Fruit fly (Drosophila melanogaster) whole organism, embryonic: Measurements from ENCODE around the gene CG32032.
A peak's percentile ranks its signal among the peaks of the same experiment; 100 is the strongest.

Source experiments
- Adf1 ChIP-seq: fragments of 200-800 bp; sonication (Bioruptor generic); IDR thresholded peaks from 2 replicates; pipeline ENCODE4 v1.3.6; 2022; ENCODE audit warnings: missing biosample characterization, missing genetic modification characterization
- Awh ChIP-seq: fragments of 200-800 bp; sonication (Bioruptor generic); IDR thresholded peaks from 2 replicates; pipeline ENCODE4, ENCODE4 v1.3.6; 2022; ENCODE audit warnings: missing biosample characterization, missing genetic modification characterization
- BtbVII ChIP-seq: fragments of 200-800 bp; sonication (Bioruptor generic); optimal IDR thresholded peaks from 3 replicates; lab custom pipeline; 2017; ENCODE audit warnings: missing biosample characterization, mild to moderate bottlenecking, missing genetic modification characterization
- C15 ChIP-seq: fragments of 200-800 bp; sonication (Bioruptor generic); IDR thresholded peaks from 3 replicates; pipeline ENCODE4 v1.3.6; 2022; ENCODE audit warnings: missing biosample characterization, missing genetic modification characterization
- CG1024 ChIP-seq: fragments of 200-800 bp; sonication (Bioruptor generic); IDR thresholded peaks from 2 replicates; pipeline ENCODE4 v1.3.6; 2022; ENCODE audit warnings: missing biosample characterization, missing genetic modification characterization
- CG11085 ChIP-seq: fragments of 200-800 bp; sonication (Bioruptor generic); IDR thresholded peaks from 2 replicates; pipeline ENCODE4 v1.3.6; 2022; ENCODE audit warnings: missing biosample characterization, missing genetic modification characterization
- CG16863 ChIP-seq: fragments of 200-800 bp; sonication (Bioruptor generic); optimal IDR thresholded peaks from 3 replicates; lab custom pipeline; 2016; ENCODE audit warnings: missing biosample characterization, missing genetic modification characterization
- CG17385 ChIP-seq: fragments of 200-800 bp; sonication (Bioruptor generic); optimal IDR thresholded peaks from 3 replicates; lab custom pipeline; 2018; ENCODE audit warnings: missing biosample characterization, mild to moderate bottlenecking, missing genetic modification characterization
- CG2202 ChIP-seq: fragments of 200-800 bp; sonication (Bioruptor generic); optimal IDR thresholded peaks from 2 replicates; lab custom pipeline; 2018; ENCODE audit warnings: missing biosample characterization, mild to moderate bottlenecking, missing genetic modification characterization
- CG2678 ChIP-seq: fragments of 200-800 bp; sonication (Bioruptor generic); optimal IDR thresholded peaks from 3 replicates; lab custom pipeline; 2019; ENCODE audit warnings: missing biosample characterization, mild to moderate bottlenecking, missing genetic modification characterization, moderate library complexity
- CG30431 ChIP-seq: fragments of 200-800 bp; sonication (Bioruptor generic); optimal IDR thresholded peaks from 2 replicates; lab custom pipeline; 2017; ENCODE audit warnings: missing biosample characterization, missing genetic modification characterization
- CG31365 ChIP-seq: fragments of 200-800 bp; sonication (Bioruptor generic); optimal IDR thresholded peaks from 2 replicates; lab custom pipeline; 2018; ENCODE audit warnings: missing biosample characterization, mild to moderate bottlenecking, missing genetic modification characterization
- CG31441 ChIP-seq: fragments of 200-800 bp; sonication (Bioruptor generic); IDR thresholded peaks from 2 replicates; pipeline ENCODE4 v1.3.6; 2022; ENCODE audit warnings: missing biosample characterization, missing genetic modification characterization
- CG34224 ChIP-seq: fragments of 200-800 bp; sonication (Bioruptor generic); IDR thresholded peaks from 3 replicates; pipeline ENCODE4 v1.3.6; 2022; ENCODE audit warnings: missing biosample characterization, missing genetic modification characterization; ENCODE audit not compliant: partially characterized antibody
- CG4854 ChIP-seq: fragments of 200-800 bp; sonication (Bioruptor generic); optimal IDR thresholded peaks from 2 replicates; lab custom pipeline; 2016; ENCODE audit warnings: missing biosample characterization, missing genetic modification characterization, inconsistent platforms
- CG8290 ChIP-seq, 3 experiments: fragments of 200-800 bp; sonication (Bioruptor generic); optimal IDR thresholded peaks; 2 replicates each; lab custom pipeline; 2016 to 2019; ENCODE audit warnings: missing biosample characterization in 3 of 3, missing genetic modification characterization in 3 of 3, mild to moderate bottlenecking in 2 of 3, moderate library complexity in 1 of 3
- CG8944 ChIP-seq: fragments of 200-800 bp; sonication (Bioruptor generic); optimal IDR thresholded peaks from 3 replicates; lab custom pipeline; 2016; ENCODE audit warnings: missing biosample characterization, missing genetic modification characterization
- CTCF ChIP-seq: fragments of 200-800 bp; sonication (Bioruptor generic); optimal IDR thresholded peaks from 2 replicates; lab custom pipeline; 2017; ENCODE audit warnings: missing biosample characterization, mild to moderate bottlenecking, missing genetic modification characterization, moderate library complexity
- D19A ChIP-seq: fragments of 200-800 bp; optimal IDR thresholded peaks from 3 replicates; lab custom pipeline; 2019; ENCODE audit warnings: missing biosample characterization, mild to moderate bottlenecking, missing genetic modification characterization, moderate library complexity
- Drgx ChIP-seq: fragments of 200-800 bp; sonication (Bioruptor generic); IDR thresholded peaks from 2 replicates; pipeline ENCODE4 v1.3.6; 2022; ENCODE audit warnings: missing biosample characterization, missing genetic modification characterization
- Hr78 ChIP-seq, 2 experiments: fragments of 200-800 bp in 1 of 2; fragments of >200 bp in 1 of 2; sonication (Bioruptor generic) in 1 of 2; optimal IDR thresholded peaks; 2 replicates each; lab custom pipeline; 2017 to 2019; ENCODE audit warnings: missing biosample characterization in 2 of 2, missing genetic modification characterization in 2 of 2, mild to moderate bottlenecking in 1 of 2, moderate library complexity in 1 of 2
- Sox100B ChIP-seq: fragments of 200-800 bp; sonication (Bioruptor generic); optimal IDR thresholded peaks from 3 replicates; lab custom pipeline; 2018; ENCODE audit warnings: missing biosample characterization, mild to moderate bottlenecking, missing genetic modification characterization
- Taf1 ChIP-seq: fragments of 200-800 bp; sonication (Bioruptor generic); IDR thresholded peaks from 2 replicates; pipeline ENCODE4 v1.3.6; 2022; ENCODE audit warnings: missing biosample characterization, missing genetic modification characterization
- bigmax ChIP-seq: fragments of 200-800 bp; sonication (Bioruptor generic); optimal IDR thresholded peaks from 2 replicates; lab custom pipeline; 2018; ENCODE audit warnings: missing biosample characterization, mild to moderate bottlenecking, missing genetic modification characterization
- cas ChIP-seq: fragments of 200-800 bp; sonication (Bioruptor generic); IDR thresholded peaks from 2 replicates; pipeline ENCODE4 v1.3.6; 2022; ENCODE audit warnings: missing biosample characterization, missing genetic modification characterization
- caup ChIP-seq: fragments of 200-800 bp; sonication (Bioruptor generic); optimal IDR thresholded peaks from 3 replicates; lab custom pipeline; 2017; ENCODE audit warnings: missing biosample characterization, mild to moderate bottlenecking, missing genetic modification characterization, moderate library complexity; ENCODE audit not compliant: severe bottlenecking
- ems ChIP-seq: fragments of 200-800 bp; sonication (Bioruptor generic); optimal IDR thresholded peaks from 3 replicates; lab custom pipeline; 2016; ENCODE audit warnings: missing biosample characterization, missing genetic modification characterization
- ewg ChIP-seq: fragments of 200-800 bp; sonication (Bioruptor generic); optimal IDR thresholded peaks from 3 replicates; lab custom pipeline; 2017; ENCODE audit warnings: mild to moderate bottlenecking, missing biosample characterization, missing genetic modification reagents, missing genetic modification characterization
- eyg ChIP-seq: fragments of 200-800 bp; sonication (Bioruptor generic); optimal IDR thresholded peaks from 3 replicates; lab custom pipeline; 2016; ENCODE audit warnings: missing biosample characterization, missing genetic modification characterization
- fd3F ChIP-seq: fragments of 200-800 bp; sonication (Bioruptor generic); optimal IDR thresholded peaks from 2 replicates; lab custom pipeline; 2018; ENCODE audit warnings: missing biosample characterization, mild to moderate bottlenecking, missing genetic modification characterization, moderate library complexity
- gcm ChIP-seq: fragments of 200-800 bp; sonication (Bioruptor generic); optimal IDR thresholded peaks from 2 replicates; lab custom pipeline; 2019; ENCODE audit warnings: missing biosample characterization, mild to moderate bottlenecking, missing genetic modification characterization, moderate library complexity
- gt ChIP-seq: fragments of 200-800 bp; sonication (Bioruptor generic); IDR thresholded peaks from 2 replicates; pipeline ENCODE4 v1.3.6; 2022; ENCODE audit warnings: missing biosample characterization, missing genetic modification characterization
- hb ChIP-seq: fragments of 200-800 bp; sonication (Bioruptor generic); IDR thresholded peaks from 3 replicates; pipeline ENCODE4 v1.3.6; 2022; ENCODE audit warnings: missing biosample characterization, missing genetic modification characterization; ENCODE audit not compliant: partially characterized antibody
- hkb ChIP-seq, 2 experiments: fragments of 200-800 bp in 1 of 2; fragments of >200 bp in 1 of 2; sonication (Bioruptor generic) in 1 of 2; IDR thresholded peaks in 1 of 2; optimal IDR thresholded peaks in 1 of 2; 2 replicates each; pipeline versions ENCODE4 v1.3.6 to Lab custom; 2017 to 2022; ENCODE audit warnings: missing biosample characterization in 1 of 2, missing genetic modification characterization in 1 of 2
- jumu ChIP-seq: fragments of 200-800 bp; sonication (Bioruptor generic); optimal IDR thresholded peaks from 3 replicates; lab custom pipeline; 2016; ENCODE audit warnings: missing biosample characterization, missing genetic modification characterization
- mam ChIP-seq: fragments of 200-800 bp; sonication (Bioruptor generic); optimal IDR thresholded peaks from 3 replicates; lab custom pipeline; 2016; ENCODE audit warnings: missing biosample characterization, missing genetic modification characterization
- mirr ChIP-seq: fragments of 200-800 bp; sonication (Bioruptor generic); optimal IDR thresholded peaks from 3 replicates; lab custom pipeline; 2018; ENCODE audit warnings: missing biosample characterization, mild to moderate bottlenecking, missing genetic modification characterization
- nerfin-1 ChIP-seq: fragments of 200-800 bp; sonication (Bioruptor generic); optimal IDR thresholded peaks from 3 replicates; lab custom pipeline; 2019; ENCODE audit warnings: missing biosample characterization, mild to moderate bottlenecking, missing genetic modification characterization, moderate library complexity
- odd ChIP-seq: fragments of 200-800 bp; sonication (Bioruptor generic); optimal IDR thresholded peaks from 2 replicates; lab custom pipeline; 2017; ENCODE audit warnings: missing biosample characterization, mild to moderate bottlenecking, missing genetic modification characterization
- pros ChIP-seq: fragments of 200-800 bp; sonication (Bioruptor generic); optimal IDR thresholded peaks from 3 replicates; lab custom pipeline; 2019; ENCODE audit warnings: missing biosample characterization, mild to moderate bottlenecking, missing genetic modification characterization, moderate library complexity
- shn ChIP-seq: fragments of 200-800 bp; sonication (Bioruptor generic); optimal IDR thresholded peaks from 3 replicates; lab custom pipeline; 2016; ENCODE audit warnings: missing biosample characterization, missing genetic modification characterization
- sisA ChIP-seq: fragments of 200-800 bp; sonication (Bioruptor generic); IDR thresholded peaks from 2 replicates; pipeline ENCODE4 v1.3.6; 2022; ENCODE audit warnings: missing biosample characterization, missing genetic modification characterization
- tgo ChIP-seq: fragments of 200-800 bp; sonication (Bioruptor generic); IDR thresholded peaks from 3 replicates; pipeline ENCODE4 v1.3.6; 2022; ENCODE audit warnings: missing biosample characterization, missing genetic modification characterization

The CG32032 gene

DNA sequence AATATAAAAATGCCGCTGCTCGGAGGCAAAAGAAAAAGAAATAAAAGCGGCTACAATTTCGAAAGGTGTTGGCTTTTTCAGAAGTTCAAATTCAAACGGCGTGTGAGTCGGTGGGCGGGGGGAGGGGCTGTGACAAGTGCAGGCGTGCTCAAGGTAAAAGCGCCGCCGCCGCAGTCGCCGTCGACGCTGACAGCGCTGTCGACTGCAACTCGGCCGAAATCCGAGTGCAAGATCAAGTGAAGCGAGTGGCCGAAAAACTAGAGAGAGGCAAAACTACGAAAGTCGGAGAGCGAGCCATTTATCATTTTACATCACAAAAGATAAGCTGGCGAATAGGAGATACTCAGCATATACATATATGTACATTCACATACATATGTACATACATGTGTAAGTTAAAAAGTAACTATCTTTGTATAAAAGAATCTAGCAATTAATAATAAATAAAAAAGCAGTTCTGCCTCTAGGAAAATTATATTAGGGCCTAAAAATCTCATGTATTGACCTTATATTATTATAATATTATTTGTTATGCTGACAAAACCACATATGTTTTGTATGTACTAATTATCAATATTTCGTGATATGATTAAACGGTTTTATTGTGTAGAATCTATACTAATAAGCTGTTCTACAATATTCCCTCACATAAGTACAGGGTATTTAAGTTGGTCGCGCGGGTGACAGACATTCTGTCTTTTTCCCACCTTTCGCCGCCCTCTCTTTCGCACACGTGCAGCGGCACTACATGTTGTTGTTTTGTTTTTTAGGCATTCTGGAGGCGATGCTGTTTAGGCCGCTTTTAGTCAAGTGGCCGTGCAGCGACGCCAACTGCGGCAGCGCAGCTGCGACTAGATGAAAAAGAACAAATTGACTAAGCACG, 36.1 kb downstream of the CG32032 start (continued):
- TF ChIP-seq Hr78 (GFP tag; optimal IDR thresholded peaks at IDR 0.05; lab: Kevin White, UChicago), result peak in 1 of 2 experiments; percentile 44
- peak; percentile 84 for TF ChIP-seq CG31441 (GFP tag; lab: Robert Waterston, UW)
- TF ChIP-seq pros, result peak; percentile 14
- peak; percentile 39 for TF ChIP-seq sisA (GFP tag; lab: Robert Waterston, UW)
- TF ChIP-seq mam, result no peak
- no peak for TF ChIP-seq caup (GFP tag; lab: Kevin White, UChicago)
- no peak for TF ChIP-seq shn (GFP tag; lab: Kevin White, UChicago)
- peak; percentile 37 for TF ChIP-seq nerfin-1 (tag; lab: Kevin White, UChicago)
- peak; percentile 68 for TF ChIP-seq odd (GFP tag; lab: Kevin White, UChicago)
- peak; percentile 58 for TF ChIP-seq fd3F (GFP tag; lab: Kevin White, UChicago)
- TF ChIP-seq hkb (optimal IDR thresholded peaks at IDR 0.05; lab: Kevin White, UChicago), result no peak
- TF ChIP-seq hkb (GFP tag; IDR thresholded peaks at IDR 0.05; lab: Robert Waterston, UW), result peak; percentile 36; the same call in 1 of the 2 replicates
- TF ChIP-seq Taf1 (GFP tag; lab: Robert Waterston, UW), result no peak
- TF ChIP-seq ems, result no peak
- TF ChIP-seq Drgx (GFP tag; lab: Robert Waterston, UW), result no peak
- TF ChIP-seq hb (GFP tag; lab: Robert Waterston, UW), result no peak
- TF ChIP-seq gcm, result peak; percentile 61
- no peak for TF ChIP-seq jumu (GFP tag; lab: Kevin White, UChicago)
- TF ChIP-seq CG2202 (tag; lab: Kevin White, UChicago), result peak; percentile 61
- no peak for TF ChIP-seq BtbVII
- no peak for TF ChIP-seq bigmax (GFP tag; lab: Kevin White, UChicago)
- TF ChIP-seq ewg, result peak; percentile 57
- TF ChIP-seq CG17385 (GFP tag; lab: Kevin White, UChicago), result peak; percentile 75
- TF ChIP-seq CTCF, result no peak
- TF ChIP-seq mirr (GFP tag; lab: Kevin White, UChicago), result no peak
- TF ChIP-seq CG11085, result no peak
- TF ChIP-seq CG34224 (GFP tag; lab: Robert Waterston, UW), result no peak
- no peak for TF ChIP-seq CG4854 (GFP tag; lab: Kevin White, UChicago)
- no peak for TF ChIP-seq Awh (GFP tag; lab: Robert Waterston, UW)
- no peak for TF ChIP-seq gt (GFP tag; lab: Robert Waterston, UW)
- TF ChIP-seq CG30431 (GFP tag; lab: Kevin White, UChicago), result peak; percentile 55
- TF ChIP-seq CG2678 (tag; lab: Kevin White, UChicago), result peak; percentile 73
- TF ChIP-seq CG8944 (GFP tag; lab: Kevin White, UChicago), result no peak
- TF ChIP-seq eyg (GFP tag; lab: Kevin White, UChicago), result no peak
- peak; percentile 84 for TF ChIP-seq Sox100B (GFP tag; lab: Kevin White, UChicago)
- peak; percentile 39; the same call in 2 of the 3 replicates for TF ChIP-seq tgo (GFP tag; lab: Robert Waterston, UW)
- no peak for TF ChIP-seq cas (GFP tag; lab: Robert Waterston, UW)
- peak; percentile 80 for TF ChIP-seq Adf1 (GFP tag; lab: Robert Waterston, UW)
- TF ChIP-seq CG8290 (GFP tag; optimal IDR thresholded peaks at IDR 0.05; lab: Kevin White, UChicago), result no peak
- peak in 1 of 2 experiments; percentile 13 for TF ChIP-seq CG8290 (tag; optimal IDR thresholded peaks at IDR 0.05; lab: Kevin White, UChicago)
- TF ChIP-seq C15 (GFP tag; lab: Robert Waterston, UW), result no peak
- TF ChIP-seq CG31365 (tag; lab: Kevin White, UChicago), result no peak
- peak; percentile 79 for TF ChIP-seq D19A (tag; lab: Kevin White, UChicago)
- TF ChIP-seq CG16863, result no peak
- no peak for TF ChIP-seq CG1024 (GFP tag; lab: Robert Waterston, UW)
